Fruit fly (Drosophila melanogaster): ENCODE data around the gene rk.

DNA sequence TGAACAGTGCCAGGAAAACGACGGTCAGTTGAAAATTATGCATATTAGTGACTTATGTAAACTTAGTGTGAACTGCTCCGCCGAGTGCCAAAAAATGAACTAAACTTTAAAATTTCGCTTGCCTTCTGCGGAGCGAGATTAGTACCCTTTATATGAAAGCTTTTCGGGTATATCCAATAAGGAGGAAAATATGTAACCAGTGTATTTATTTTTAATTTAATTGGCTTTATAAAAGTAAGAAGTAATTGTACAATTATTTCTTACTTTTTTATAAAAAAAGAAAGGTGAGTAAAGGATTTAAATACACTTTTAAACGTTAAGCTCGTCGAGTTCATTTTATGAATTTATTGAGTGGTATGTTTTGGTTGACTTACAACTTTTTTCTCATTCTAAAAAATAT, 28.2 kb downstream of the rk start, which contains the start of gene He:
- no peak for TF ChIP-seq ey (GFP tag; optimal IDR thresholded peaks at IDR 0.05)
- no peak for TF ChIP-seq CrebA (GFP tag; optimal IDR thresholded peaks at IDR 0.05; ENCODE audit: borderline replicate concordance)
- no peak for TF ChIP-seq Rel (GFP tag; optimal IDR thresholded peaks at IDR 0.05)
- TF ChIP-seq Rel (tag; optimal IDR thresholded peaks at IDR 0.05): no peak

Measured in whole organism, wandering third instar larva.